Worm (Caenorhabditis elegans) whole organism, L1 larva: ENCODE measurements around the gene ttll-4.

ENCODE experiments used
- C04F5.9 ChIP-seq: sonication (generic microtip); optimal IDR thresholded peaks from 2 replicates; lab custom pipeline; 2016; ENCODE audit warnings: missing genetic modification characterization, missing compliant biosample characterization
- C16A3.4 ChIP-seq: fragments of 150-350 bp; optimal IDR thresholded peaks from 2 replicates; lab custom pipeline; 2014; ENCODE audit warnings: missing biosample characterization, missing genetic modification characterization
- C34B4.2 ChIP-seq: sonication (generic microtip); optimal IDR thresholded peaks from 2 replicates; lab custom pipeline; 2017; ENCODE audit warnings: mild to moderate bottlenecking, missing genetic modification characterization, missing compliant biosample characterization
- F16B12.6 ChIP-seq: fragments of 150-350 bp; optimal IDR thresholded peaks from 2 replicates; lab custom pipeline; 2014; ENCODE audit warnings: missing biosample characterization, missing genetic modification characterization
- Y116A8C.19 ChIP-seq: sonication (generic microtip); optimal IDR thresholded peaks from 2 replicates; lab custom pipeline; 2016; ENCODE audit warnings: missing compliant biosample characterization, missing genetic modification characterization, borderline replicate concordance
- ama-1 ChIP-seq: fragments of 150-350 bp; optimal IDR thresholded peaks from 2 replicates; lab custom pipeline; 2014
- blmp-1 ChIP-seq: fragments of 150-350 bp; optimal IDR thresholded peaks from 2 replicates; lab custom pipeline; 2014; ENCODE audit warnings: missing biosample characterization, missing genetic modification characterization
- ceh-8 ChIP-seq: fragments of 200-800 bp; sonication (Bioruptor generic); optimal IDR thresholded peaks from 2 replicates; lab custom pipeline; 2018; ENCODE audit warnings: mild to moderate bottlenecking, missing genetic modification characterization, moderate library complexity, missing compliant biosample characterization
- ceh-88 ChIP-seq: fragments of 200-800 bp; sonication (Bioruptor generic); IDR thresholded peaks from 2 replicates; pipeline ENCODE4 v1.3.6; 2022; ENCODE audit warnings: missing genetic modification characterization, missing compliant biosample characterization
- dpl-1 ChIP-seq, 3 experiments: fragments of 150-350 bp in 2 of 3; sonication (generic microtip) in 1 of 3; optimal IDR thresholded peaks; 2 replicates each; lab custom pipeline; 2014 to 2017; ENCODE audit warnings: missing biosample characterization in 3 of 3, missing genetic modification characterization in 3 of 3, missing genetic modification reagents in 3 of 3
- dsc-1 ChIP-seq: sonication (generic microtip); optimal IDR thresholded peaks from 2 replicates; lab custom pipeline; 2016; ENCODE audit warnings: mild to moderate bottlenecking, missing genetic modification characterization, missing compliant biosample characterization
- efl-1 ChIP-seq, 4 experiments: fragments of 150-350 bp; optimal IDR thresholded peaks in 3 of 4; peaks in 1 of 4; 1 replicate in 1 of 4; 2 replicates in 3 of 4; lab custom pipeline; 2014; ENCODE audit warnings: missing biosample characterization in 2 of 4, missing genetic modification characterization in 2 of 4, missing genetic modification reagents in 2 of 4
- efl-3 ChIP-seq: fragments of 200-800 bp; sonication (Bioruptor generic); optimal IDR thresholded peaks from 2 replicates; lab custom pipeline; 2018; ENCODE audit warnings: mild to moderate bottlenecking, missing genetic modification characterization, missing compliant biosample characterization
- ets-5 ChIP-seq: fragments of 200-800 bp; sonication (Bioruptor generic); IDR thresholded peaks from 2 replicates; pipeline ENCODE4 v1.3.6; 2022; ENCODE audit warnings: missing genetic modification characterization, missing compliant biosample characterization
- fkh-10 ChIP-seq: sonication (generic microtip); optimal IDR thresholded peaks from 2 replicates; lab custom pipeline; 2017; ENCODE audit warnings: missing biosample characterization, missing genetic modification reagents, missing genetic modification characterization
- fkh-4 ChIP-seq: sonication (generic microtip); optimal IDR thresholded peaks from 2 replicates; lab custom pipeline; 2016; ENCODE audit warnings: missing compliant biosample characterization, missing genetic modification characterization, borderline replicate concordance
- fkh-8 ChIP-seq: sonication (generic microtip); optimal IDR thresholded peaks from 2 replicates; lab custom pipeline; 2016; ENCODE audit warnings: mild to moderate bottlenecking, missing genetic modification characterization, missing compliant biosample characterization
- hlh-4 ChIP-seq: sonication (generic microtip); optimal IDR thresholded peaks from 2 replicates; lab custom pipeline; 2016; ENCODE audit warnings: mild to moderate bottlenecking, missing genetic modification characterization, missing compliant biosample characterization
- irx-1 ChIP-seq: sonication (generic microtip); optimal IDR thresholded peaks from 2 replicates; lab custom pipeline; 2016; ENCODE audit warnings: missing genetic modification characterization, missing compliant biosample characterization
- lin-14 ChIP-seq: fragments of 200-800 bp; sonication (Bioruptor generic); optimal IDR thresholded peaks from 2 replicates; lab custom pipeline; 2018; ENCODE audit warnings: mild to moderate bottlenecking, missing genetic modification characterization, moderate library complexity, missing compliant biosample characterization
- lin-15B ChIP-seq: fragments of 150-350 bp; sonication (generic microtip); optimal IDR thresholded peaks from 3 replicates; lab custom pipeline; 2014; ENCODE audit warnings: missing biosample characterization, missing genetic modification characterization
- lin-35 ChIP-seq, 2 experiments: fragments of 150-350 bp; optimal IDR thresholded peaks; 2 replicates each; lab custom pipeline; 2014; ENCODE audit warnings: missing biosample characterization in 2 of 2, missing genetic modification characterization in 2 of 2, missing genetic modification reagents in 2 of 2
- lsy-2 ChIP-seq, 2 experiments: fragments of 150-350 bp; optimal IDR thresholded peaks; 2 replicates each; lab custom pipeline; 2014; ENCODE audit warnings: missing biosample characterization in 2 of 2, missing genetic modification characterization in 2 of 2
- mdl-1 ChIP-seq, 2 experiments: fragments of 150-350 bp; optimal IDR thresholded peaks; 2 replicates each; lab custom pipeline; 2014 to 2017; ENCODE audit warnings: missing biosample characterization in 2 of 2, missing genetic modification characterization in 2 of 2, inconsistent platforms in 1 of 2
- nhr-19 ChIP-seq: fragments of 200-800 bp; sonication (Bioruptor generic); conservative IDR thresholded peaks from 2 replicates; pipeline ENCODE4 v1.3.6; 2022; ENCODE audit warnings: missing genetic modification characterization, missing compliant biosample characterization
- nhr-20 ChIP-seq: sonication (generic microtip); optimal IDR thresholded peaks from 2 replicates; lab custom pipeline; 2016; ENCODE audit warnings: mild to moderate bottlenecking, missing genetic modification characterization, missing compliant biosample characterization
- nhr-85 ChIP-seq: sonication (generic microtip); peaks from one replicate; lab custom pipeline; 2016; ENCODE audit warnings: missing genetic modification characterization, inconsistent platforms, missing compliant biosample characterization
- nhr-90 ChIP-seq: sonication (generic microtip); optimal IDR thresholded peaks from 2 replicates; lab custom pipeline; 2016; ENCODE audit warnings: mild to moderate bottlenecking, missing genetic modification characterization, missing compliant biosample characterization; ENCODE audit not compliant: poor library complexity
- pax-3 ChIP-seq: fragments of 200-800 bp; sonication (Bioruptor generic); optimal IDR thresholded peaks from 2 replicates; lab custom pipeline; 2018; ENCODE audit warnings: mild to moderate bottlenecking, missing genetic modification characterization, moderate library complexity, missing compliant biosample characterization
- pqm-1 ChIP-seq: sonication (generic microtip); optimal IDR thresholded peaks from 3 replicates; lab custom pipeline; 2017; ENCODE audit warnings: missing biosample characterization, missing genetic modification characterization
- rnt-1 ChIP-seq: sonication (generic microtip); optimal IDR thresholded peaks from 2 replicates; lab custom pipeline; 2016; ENCODE audit warnings: mild to moderate bottlenecking, missing genetic modification characterization, moderate library complexity, missing compliant biosample characterization
- skn-1 ChIP-seq: fragments of 150-350 bp; optimal IDR thresholded peaks from 2 replicates; lab custom pipeline; 2014; ENCODE audit warnings: missing biosample characterization, missing genetic modification characterization
- snpc-4 ChIP-seq: fragments of 150-350 bp; optimal IDR thresholded peaks from 2 replicates; lab custom pipeline; 2014; ENCODE audit warnings: missing biosample characterization, missing genetic modification characterization
- snu-23 ChIP-seq: sonication (generic microtip); optimal IDR thresholded peaks from 2 replicates; lab custom pipeline; 2016; ENCODE audit warnings: missing genetic modification characterization, missing compliant biosample characterization
- sox-4 ChIP-seq: sonication (generic microtip); optimal IDR thresholded peaks from 2 replicates; lab custom pipeline; 2016; ENCODE audit warnings: missing genetic modification characterization, missing compliant biosample characterization
- sup-37 ChIP-seq: fragments of 200-800 bp; sonication (Bioruptor generic); optimal IDR thresholded peaks from 2 replicates; lab custom pipeline; 2018; ENCODE audit warnings: mild to moderate bottlenecking, missing genetic modification characterization, missing compliant biosample characterization
- unc-130 ChIP-seq: fragments of 150-350 bp; optimal IDR thresholded peaks from 2 replicates; lab custom pipeline; 2017; ENCODE audit warnings: missing biosample characterization, missing genetic modification characterization, inconsistent platforms
- unc-30 ChIP-seq: sonication (generic microtip); optimal IDR thresholded peaks from 2 replicates; lab custom pipeline; 2017; ENCODE audit warnings: missing biosample characterization, missing genetic modification characterization
- unc-62 ChIP-seq: fragments of 150-350 bp; optimal IDR thresholded peaks from 2 replicates; lab custom pipeline; 2014; ENCODE audit warnings: missing biosample characterization, missing genetic modification reagents, missing genetic modification characterization
- unc-98 ChIP-seq: fragments of 200-800 bp; sonication (Bioruptor generic); IDR thresholded peaks from 2 replicates; pipeline ENCODE4 v1.3.6; 2022; ENCODE audit warnings: missing genetic modification characterization, missing compliant biosample characterization
- xbp-1 ChIP-seq: sonication (generic microtip); optimal IDR thresholded peaks from 2 replicates; lab custom pipeline; 2016; ENCODE audit warnings: missing genetic modification characterization, missing compliant biosample characterization
- ztf-4 ChIP-seq: fragments of 150-350 bp; optimal IDR thresholded peaks from 2 replicates; lab custom pipeline; 2014; ENCODE audit warnings: missing biosample characterization, missing genetic modification characterization

Gene ttll-4

DNA sequence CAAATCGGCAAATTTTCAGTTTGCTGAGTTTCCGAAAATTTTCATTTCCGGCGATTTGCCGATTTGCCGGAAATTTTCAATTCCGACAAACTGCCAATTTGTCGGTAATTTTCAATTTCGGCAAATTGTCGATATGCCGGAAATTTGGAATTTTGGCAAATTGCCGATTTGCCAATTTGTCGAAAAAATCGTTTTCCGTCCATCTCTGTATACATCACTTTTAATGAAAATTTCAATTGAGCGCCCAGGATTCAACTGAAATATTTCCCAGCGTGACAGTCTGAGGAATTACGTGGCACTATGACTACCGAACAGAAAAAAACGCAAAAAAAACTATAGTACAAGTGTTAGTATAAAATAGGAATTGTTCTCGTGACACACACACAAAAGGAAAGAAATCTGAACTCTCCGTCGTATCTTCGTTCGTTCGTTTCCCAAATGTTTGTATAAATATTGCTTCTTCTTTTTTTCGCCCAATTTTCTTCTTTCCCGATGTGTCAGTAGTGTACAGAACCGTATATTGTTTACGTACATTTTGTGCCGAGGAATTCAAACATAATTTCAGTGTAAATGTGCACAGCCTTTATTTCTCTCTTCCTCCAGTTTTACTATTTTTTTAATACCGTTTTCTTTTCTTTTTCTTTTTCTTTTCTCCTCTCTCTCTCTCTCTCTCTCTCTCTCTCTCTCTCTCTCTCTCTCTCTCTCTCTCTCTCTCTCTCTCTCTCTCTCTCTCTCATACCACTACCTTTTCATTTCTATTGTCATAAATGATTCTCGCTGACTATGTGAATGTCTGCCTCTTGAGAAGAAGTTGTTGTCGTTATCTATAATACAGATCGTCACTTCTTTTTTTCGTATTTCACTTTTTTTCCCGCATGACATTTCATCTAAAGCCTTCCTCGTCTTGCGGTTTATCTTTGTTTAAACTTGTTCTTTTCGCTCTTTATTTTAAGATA is 8.8 kb downstream of the ttll-4 start (continued):
- no peak for TF ChIP-seq nhr-90
- TF ChIP-seq ama-1, result no peak
- TF ChIP-seq unc-62 (GFP tag; lab: Kevin White, UChicago), result no peak
- TF ChIP-seq lsy-2 (tag; optimal IDR thresholded peaks at IDR 0.05; lab: Kevin White, UChicago), result peak in 1 of 2 experiments; percentile 27
- no peak for TF ChIP-seq ets-5 (GFP tag; lab: Robert Waterston, UW)
- TF ChIP-seq C16A3.4 (tag; lab: Kevin White, UChicago), result no peak
- peak; percentile 45 for TF ChIP-seq nhr-19 (GFP tag; lab: Robert Waterston, UW)
- TF ChIP-seq nhr-85, result peak; percentile 70
- TF ChIP-seq blmp-1 (tag; lab: Kevin White, UChicago), result peak; percentile 90

DNA sequence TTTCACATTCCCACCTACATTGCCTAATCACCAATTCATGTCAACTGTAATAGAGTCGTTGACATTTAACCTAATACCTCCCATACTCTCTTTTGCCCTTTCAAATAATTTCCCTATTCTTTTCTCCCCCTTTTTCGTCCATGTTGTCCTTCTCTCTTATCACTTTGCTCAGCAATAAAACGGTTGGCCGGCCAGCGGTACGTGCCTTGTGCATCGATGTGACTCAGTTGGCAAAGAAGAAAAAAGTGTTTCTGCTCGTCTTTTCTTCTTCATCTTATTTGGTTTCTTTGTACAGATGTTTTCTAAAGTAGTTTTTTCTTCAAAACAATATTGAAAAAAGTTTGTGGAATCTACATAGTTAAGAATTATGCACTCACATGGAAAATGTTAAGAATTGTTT is 10.5 kb downstream of the ttll-4 start:
- TF ChIP-seq sup-37 (GFP tag; lab: Kevin White, UChicago), result no peak
- no peak for TF ChIP-seq F16B12.6
- peak; percentile 13 for TF ChIP-seq pqm-1 (tag; lab: Kevin White, UChicago)

DNA sequence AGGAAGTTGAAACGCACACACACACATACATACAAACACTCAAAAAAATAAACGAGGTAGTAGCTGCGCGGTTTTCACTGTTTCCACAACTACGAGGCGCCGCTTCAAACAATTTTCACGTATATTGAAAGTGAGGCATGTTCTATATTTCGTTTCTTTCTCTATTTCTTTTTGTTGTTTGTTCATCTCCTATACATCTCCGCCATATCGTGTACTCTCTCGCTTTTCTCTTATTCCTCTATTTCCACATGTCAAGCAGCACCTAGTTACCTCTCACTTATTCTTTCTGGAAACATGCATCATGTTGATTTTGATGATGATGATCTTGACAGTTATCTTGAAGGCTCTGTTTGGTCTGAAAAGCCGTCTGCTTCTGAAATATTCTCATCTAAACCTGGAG is 12.8 kb downstream of the ttll-4 start, which contains the start of gene ZK1128.7:
Gene ZK1128.7 (plus strand): TSS at position 229 of the 400 bp plus-strand sequence.
- TF ChIP-seq nhr-19 (GFP tag; lab: Robert Waterston, UW), result no peak
- TF ChIP-seq irx-1, result peak; percentile 10
- no peak for TF ChIP-seq ets-5 (GFP tag; lab: Robert Waterston, UW)
- peak in 1 of 2 experiments; percentile 7 for TF ChIP-seq lin-35 (GFP tag; optimal IDR thresholded peaks at IDR 0.05; lab: Kevin White, UChicago)
- TF ChIP-seq lsy-2 (tag; optimal IDR thresholded peaks at IDR 0.05; lab: Kevin White, UChicago), result peak in 1 of 2 experiments; percentile 16
- peak; percentile 32 for TF ChIP-seq lin-14 (GFP tag; lab: Kevin White, UChicago)
- TF ChIP-seq dpl-1 (GFP tag; optimal IDR thresholded peaks at IDR 0.05; lab: Kevin White, UChicago), result no peak
- TF ChIP-seq xbp-1 (tag; lab: Kevin White, UChicago), result no peak
- no peak for TF ChIP-seq rnt-1 (tag; lab: Kevin White, UChicago)
- TF ChIP-seq efl-1 (optimal IDR thresholded peaks at IDR 0.05; lab: Kevin White, UChicago), result peak in 1 of 2 experiments; percentile 19
- peak in 1 of 2 experiments; percentile 48 for TF ChIP-seq efl-1 (GFP tag; optimal IDR thresholded peaks at IDR 0.05 in 1 of 2; lab: Kevin White, UChicago)
- no peak for TF ChIP-seq lin-15B (tag; lab: Kevin White, UChicago)
- TF ChIP-seq skn-1 (tag; lab: Kevin White, UChicago), result no peak
- TF ChIP-seq fkh-10 (GFP tag; lab: Kevin White, UChicago), result no peak
- no peak for TF ChIP-seq ztf-4 (tag; lab: Kevin White, UChicago)
- no peak for TF ChIP-seq unc-130 (tag; lab: Kevin White, UChicago)
- peak; percentile 5 for TF ChIP-seq fkh-8
- no peak for TF ChIP-seq nhr-20 (tag; lab: Kevin White, UChicago)
- TF ChIP-seq blmp-1 (tag; lab: Kevin White, UChicago), result peak; percentile 81
- TF ChIP-seq, all 84 proteins: peak for 7

DNA sequence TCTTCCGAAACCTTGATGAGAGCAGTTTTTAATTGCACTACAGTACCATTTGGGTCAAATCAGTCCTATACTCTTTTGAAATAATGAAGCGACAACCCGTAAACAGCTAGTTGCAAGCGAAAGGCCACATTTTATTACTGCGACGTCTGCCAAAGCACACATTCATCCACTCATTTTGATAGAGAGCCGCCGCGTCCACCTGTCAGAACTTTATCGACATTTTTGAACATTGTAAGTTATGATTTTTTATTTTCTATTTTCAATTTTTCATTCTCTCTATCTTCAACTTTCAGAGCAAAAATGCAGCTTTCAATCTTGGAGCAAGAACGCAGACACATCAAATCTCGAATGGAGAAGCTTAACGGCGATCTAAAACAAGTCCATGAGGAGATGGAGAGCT is 16.7 kb downstream of the ttll-4 start, which contains the start of gene K08E5.6:
Gene K08E5.6 (plus strand): TSS at position 301 of the 400 bp plus-strand sequence.
- no peak for TF ChIP-seq snu-23 (GFP tag; lab: Kevin White, UChicago)
- no peak for TF ChIP-seq pax-3 (tag; lab: Kevin White, UChicago)
- TF ChIP-seq snpc-4 (tag; lab: Kevin White, UChicago), result no peak
- no peak for TF ChIP-seq fkh-4 (tag; lab: Kevin White, UChicago)
- TF ChIP-seq dpl-1 (GFP tag; optimal IDR thresholded peaks at IDR 0.05; lab: Kevin White, UChicago), result no peak
- TF ChIP-seq, all 84 proteins: peak for 0

DNA sequence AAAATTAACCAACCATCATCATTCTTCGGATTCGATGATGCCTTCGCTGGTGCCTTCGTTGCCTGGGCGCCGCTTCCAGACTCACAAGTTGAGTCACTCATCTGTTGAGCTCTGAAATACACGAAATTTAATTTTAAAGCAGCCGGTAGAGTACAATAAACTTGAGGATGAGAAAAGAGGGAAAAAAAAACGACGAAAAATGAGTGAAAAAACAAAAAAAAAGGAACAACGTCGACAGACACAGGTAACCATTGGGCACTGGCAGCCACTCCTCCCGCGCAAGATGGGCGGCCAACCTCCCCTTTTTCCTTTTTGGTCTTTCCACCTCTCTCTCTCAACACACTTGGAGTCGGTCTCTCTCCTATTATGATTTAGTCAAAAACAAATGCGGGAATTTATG is 22.7 kb downstream of the ttll-4 start, which contains the start of gene K08E5.1:
Gene K08E5.1 (minus strand): TSS at position 101 of the 400 bp plus-strand sequence.
- TF ChIP-seq unc-30 (tag; lab: Kevin White, UChicago) (no peak), C04F5.9 (no peak), C16A3.4 (tag; lab: Kevin White, UChicago) (no peak), ceh-88 (no peak), hlh-4 (tag; lab: Kevin White, UChicago) (no peak), mdl-1 (tag; optimal IDR thresholded peaks at IDR 0.05; lab: Kevin White, UChicago) (no peak), ama-1 (no peak), irx-1 (no peak), Y116A8C.19 (no peak), fkh-10 (GFP tag; lab: Kevin White, UChicago) (no peak), C34B4.2 (tag; lab: Kevin White, UChicago) (no peak), ceh-8 (GFP tag; lab: Kevin White, UChicago) (no peak), dsc-1 (tag; lab: Kevin White, UChicago) (no peak), efl-3 (GFP tag; lab: Kevin White, UChicago) (no peak), sox-4 (tag; lab: Kevin White, UChicago) (no peak), unc-98 (GFP tag; lab: Robert Waterston, UW) (no peak)
